Fruit fly (Drosophila melanogaster) whole organism, embryonic: ENCODE measurements around the gene Tsp74F.

Experiments used
- Atf3 ChIP-seq: fragments of 200-800 bp; sonication (Bioruptor generic); optimal IDR thresholded peaks from 3 replicates; lab custom pipeline; 2016; ENCODE audit warnings: missing biosample characterization, missing genetic modification characterization
- B-H2 ChIP-seq: fragments of 200-800 bp; sonication (Bioruptor generic); optimal IDR thresholded peaks from 2 replicates; lab custom pipeline; 2018; ENCODE audit warnings: missing biosample characterization, mild to moderate bottlenecking, missing genetic modification characterization
- Bteb2 ChIP-seq: fragments of 200-800 bp; sonication (Bioruptor generic); optimal IDR thresholded peaks from 2 replicates; lab custom pipeline; 2016; ENCODE audit warnings: missing biosample characterization, missing genetic modification characterization
- CG11085 ChIP-seq: fragments of 200-800 bp; sonication (Bioruptor generic); IDR thresholded peaks from 2 replicates; pipeline ENCODE4 v1.3.6; 2022; ENCODE audit warnings: missing biosample characterization, missing genetic modification characterization
- CG11093 ChIP-seq: fragments of 200-800 bp; sonication (Bioruptor generic); IDR thresholded peaks from 3 replicates; pipeline ENCODE4 v1.3.6; 2022; ENCODE audit warnings: missing biosample characterization, missing genetic modification characterization
- CG11456 ChIP-seq: fragments of 200-800 bp; sonication (Bioruptor generic); IDR thresholded peaks from 3 replicates; pipeline ENCODE4 v1.3.6; 2022; ENCODE audit warnings: missing biosample characterization, missing genetic modification characterization
- CG12071 ChIP-seq: fragments of 200-800 bp; sonication (Bioruptor generic); optimal IDR thresholded peaks from 3 replicates; lab custom pipeline; 2018; ENCODE audit warnings: missing biosample characterization, mild to moderate bottlenecking, missing genetic modification characterization
- CG13296 ChIP-seq: fragments of 200-800 bp; sonication (Bioruptor generic); optimal IDR thresholded peaks from 3 replicates; lab custom pipeline; 2018; ENCODE audit warnings: missing biosample characterization, mild to moderate bottlenecking, missing genetic modification characterization
- CG14441 ChIP-seq: fragments of 200-800 bp; sonication (Bioruptor generic); IDR thresholded peaks from 2 replicates; pipeline ENCODE4 v1.3.6; 2022; ENCODE audit warnings: missing biosample characterization, missing genetic modification characterization
- CG1529 ChIP-seq: fragments of 200-800 bp; sonication (Bioruptor generic); optimal IDR thresholded peaks from 3 replicates; lab custom pipeline; 2018; ENCODE audit warnings: missing biosample characterization, missing genetic modification characterization
- CG1647 ChIP-seq: fragments of 200-800 bp; sonication (Bioruptor generic); optimal IDR thresholded peaks from 3 replicates; lab custom pipeline; 2016; ENCODE audit warnings: missing biosample characterization, missing genetic modification characterization
- CG18011 ChIP-seq: fragments of 200-800 bp; sonication (Bioruptor generic); optimal IDR thresholded peaks from 2 replicates; lab custom pipeline; 2017; ENCODE audit warnings: missing biosample characterization, missing genetic modification characterization, mild to moderate bottlenecking, moderate library complexity, missing genotype
- CG18599 ChIP-seq: fragments of 200-800 bp; sonication (Bioruptor generic); optimal IDR thresholded peaks from 3 replicates; lab custom pipeline; 2017; ENCODE audit warnings: missing biosample characterization, missing genetic modification characterization, mild to moderate bottlenecking, moderate library complexity, missing genetic modification reagents
- CG18619 ChIP-seq: fragments of 200-800 bp; sonication (Bioruptor generic); optimal IDR thresholded peaks from 3 replicates; lab custom pipeline; 2017; ENCODE audit warnings: missing biosample characterization, mild to moderate bottlenecking, missing genetic modification characterization
- CG2678 ChIP-seq: fragments of 200-800 bp; sonication (Bioruptor generic); optimal IDR thresholded peaks from 3 replicates; lab custom pipeline; 2019; ENCODE audit warnings: missing biosample characterization, mild to moderate bottlenecking, missing genetic modification characterization, moderate library complexity
- CG31388 ChIP-seq: fragments of 200-800 bp; sonication (Bioruptor generic); optimal IDR thresholded peaks from 2 replicates; lab custom pipeline; 2016; ENCODE audit warnings: missing biosample characterization, missing genetic modification characterization
- CG32772 ChIP-seq: fragments of 200-800 bp; sonication (Bioruptor generic); IDR thresholded peaks from 2 replicates; pipeline ENCODE4 v1.3.6; 2022; ENCODE audit warnings: missing biosample characterization, missing genetic modification characterization
- CG3838 ChIP-seq: fragments of 200-800 bp; sonication (Bioruptor generic); optimal IDR thresholded peaks from 3 replicates; lab custom pipeline; 2016; ENCODE audit warnings: missing biosample characterization, missing genetic modification characterization
- CG4360 ChIP-seq: fragments of 200-800 bp; sonication (Bioruptor generic); IDR thresholded peaks from 2 replicates; pipeline ENCODE4 v1.3.6; 2022; ENCODE audit warnings: missing biosample characterization, missing genetic modification characterization
- CG4617 ChIP-seq: fragments of 200-800 bp; sonication (Bioruptor generic); optimal IDR thresholded peaks from 3 replicates; lab custom pipeline; 2016; ENCODE audit warnings: missing biosample characterization, missing genetic modification characterization, borderline replicate concordance
- CG4730 ChIP-seq: fragments of 200-800 bp; sonication (Bioruptor generic); IDR thresholded peaks from 2 replicates; pipeline ENCODE4 v1.3.6; 2022; ENCODE audit warnings: missing biosample characterization, missing genetic modification characterization
- CG6175 ChIP-seq: fragments of 200-800 bp; sonication (Bioruptor generic); IDR thresholded peaks from 3 replicates; pipeline ENCODE4 v1.3.6; 2022; ENCODE audit warnings: missing biosample characterization, missing genetic modification characterization
- CG7786 ChIP-seq: fragments of 200-800 bp; sonication (Bioruptor generic); optimal IDR thresholded peaks from 2 replicates; lab custom pipeline; 2016; ENCODE audit warnings: missing biosample characterization, missing genetic modification characterization
- Drgx ChIP-seq: fragments of 200-800 bp; sonication (Bioruptor generic); IDR thresholded peaks from 2 replicates; pipeline ENCODE4 v1.3.6; 2022; ENCODE audit warnings: missing biosample characterization, missing genetic modification characterization
- HLH54F ChIP-seq: fragments of 200-800 bp; sonication (Bioruptor generic); optimal IDR thresholded peaks from 3 replicates; lab custom pipeline; 2016; ENCODE audit warnings: missing biosample characterization, missing genetic modification characterization
- Hand ChIP-seq: fragments of 200-800 bp; sonication (Bioruptor generic); optimal IDR thresholded peaks from 2 replicates; lab custom pipeline; 2017; ENCODE audit warnings: mild to moderate bottlenecking, missing biosample characterization, missing genetic modification reagents, missing genetic modification characterization
- Kr ChIP-seq: fragments of 200-800 bp; sonication (Bioruptor generic); optimal IDR thresholded peaks from 2 replicates; lab custom pipeline; 2017; ENCODE audit warnings: missing biosample characterization, mild to moderate bottlenecking, missing genetic modification characterization
- Lhr ChIP-seq: fragments of 200-800 bp; sonication (Bioruptor generic); optimal IDR thresholded peaks from 3 replicates; lab custom pipeline; 2017; ENCODE audit warnings: mild to moderate bottlenecking, missing biosample characterization, missing genetic modification reagents, missing genetic modification characterization
- Lim3 ChIP-seq: fragments of 200-800 bp; sonication (Bioruptor generic); IDR thresholded peaks from 2 replicates; pipeline ENCODE4 v1.3.6; 2022; ENCODE audit warnings: missing biosample characterization, missing genetic modification characterization
- MBD-R2 ChIP-seq: fragments of 200-800 bp; sonication (Bioruptor generic); IDR thresholded peaks from 2 replicates; pipeline ENCODE4 v1.3.6; 2022; ENCODE audit warnings: missing biosample characterization, missing genetic modification characterization
- Myb ChIP-seq: fragments of 200-800 bp; sonication (Bioruptor generic); optimal IDR thresholded peaks from 2 replicates; lab custom pipeline; 2016; ENCODE audit warnings: missing biosample characterization, missing genetic modification characterization
- Sry-β ChIP-seq: fragments of 200-800 bp; sonication (Bioruptor generic); optimal IDR thresholded peaks from 2 replicates; lab custom pipeline; 2018; ENCODE audit warnings: missing biosample characterization, mild to moderate bottlenecking, missing genetic modification characterization, moderate library complexity
- Ssrp ChIP-seq: fragments of 200-800 bp; sonication (Bioruptor generic); optimal IDR thresholded peaks from 2 replicates; lab custom pipeline; 2018; ENCODE audit warnings: missing biosample characterization, mild to moderate bottlenecking, missing genetic modification characterization, moderate library complexity
- Trl ChIP-seq, 3 experiments: fragments of >200 bp in 2 of 3; fragments of 200-800 bp in 1 of 3; sonication (Bioruptor generic) in 1 of 3; optimal IDR thresholded peaks; 2 replicates in 1 of 3; 3 replicates in 2 of 3; lab custom pipeline; 2016 to 2017; ENCODE audit warnings: missing biosample characterization in 1 of 3, missing genetic modification characterization in 1 of 3
- Xrp1 ChIP-seq: fragments of 200-800 bp; sonication (Bioruptor generic); IDR thresholded peaks from 2 replicates; pipeline ENCODE4 v1.3.6; 2022; ENCODE audit warnings: missing biosample characterization, missing genetic modification characterization
- al ChIP-seq: fragments of 200-800 bp; sonication (Bioruptor generic); IDR thresholded peaks from 2 replicates; pipeline ENCODE4 v1.3.6; 2022; ENCODE audit warnings: missing biosample characterization, missing genetic modification characterization
- chm ChIP-seq: fragments of 200-800 bp; sonication (Bioruptor generic); IDR thresholded peaks from 2 replicates; pipeline ENCODE4 v1.3.6; 2022; ENCODE audit warnings: missing biosample characterization, missing genetic modification characterization
- crol ChIP-seq: fragments of 200-800 bp; sonication (Bioruptor generic); IDR thresholded peaks from 2 replicates; pipeline ENCODE4 v1.3.6; 2022; ENCODE audit warnings: missing biosample characterization, missing genetic modification characterization
- dysf ChIP-seq: fragments of 200-800 bp; sonication (Bioruptor generic); IDR thresholded peaks from 3 replicates; pipeline ENCODE4 v1.3.6; 2022; ENCODE audit warnings: missing biosample characterization, missing genetic modification characterization
- gcm2 ChIP-seq: fragments of 200-800 bp; sonication (Bioruptor generic); optimal IDR thresholded peaks from 2 replicates; lab custom pipeline; 2016; ENCODE audit warnings: missing biosample characterization, missing genetic modification characterization
- grn ChIP-seq: fragments of 200-800 bp; sonication (Bioruptor generic); optimal IDR thresholded peaks from 3 replicates; lab custom pipeline; 2017; ENCODE audit warnings: missing biosample characterization, missing genetic modification characterization
- h ChIP-seq: fragments of >200 bp; optimal IDR thresholded peaks from 2 replicates; lab custom pipeline; 2017
- lmd ChIP-seq: fragments of 200-800 bp; sonication (Bioruptor generic); IDR thresholded peaks from 2 replicates; pipeline ENCODE4 v1.3.6; 2022; ENCODE audit warnings: missing biosample characterization, missing genetic modification characterization
- nom ChIP-seq: fragments of 200-800 bp; sonication (Bioruptor generic); optimal IDR thresholded peaks from 2 replicates; lab custom pipeline; 2017; ENCODE audit warnings: missing biosample characterization, missing genetic modification characterization, mild to moderate bottlenecking, moderate library complexity, missing genetic modification reagents
- ssp ChIP-seq: fragments of 200-800 bp; sonication (Bioruptor generic); IDR thresholded peaks from 2 replicates; pipeline ENCODE4 v1.3.6; 2022; ENCODE audit warnings: missing biosample characterization, missing genetic modification characterization
- stc ChIP-seq: fragments of 200-800 bp; sonication (Bioruptor generic); IDR thresholded peaks from 2 replicates; pipeline ENCODE4 v1.3.6; 2022; ENCODE audit warnings: missing biosample characterization, missing genetic modification characterization
- wdn ChIP-seq: fragments of 200-800 bp; sonication (Bioruptor generic); IDR thresholded peaks from 2 replicates; pipeline ENCODE4 v1.3.6; 2022; ENCODE audit warnings: missing biosample characterization, missing genetic modification characterization
- yki ChIP-seq: fragments of >200 bp; optimal IDR thresholded peaks from 3 replicates; lab custom pipeline; 2018

Gene Tsp74F

DNA sequence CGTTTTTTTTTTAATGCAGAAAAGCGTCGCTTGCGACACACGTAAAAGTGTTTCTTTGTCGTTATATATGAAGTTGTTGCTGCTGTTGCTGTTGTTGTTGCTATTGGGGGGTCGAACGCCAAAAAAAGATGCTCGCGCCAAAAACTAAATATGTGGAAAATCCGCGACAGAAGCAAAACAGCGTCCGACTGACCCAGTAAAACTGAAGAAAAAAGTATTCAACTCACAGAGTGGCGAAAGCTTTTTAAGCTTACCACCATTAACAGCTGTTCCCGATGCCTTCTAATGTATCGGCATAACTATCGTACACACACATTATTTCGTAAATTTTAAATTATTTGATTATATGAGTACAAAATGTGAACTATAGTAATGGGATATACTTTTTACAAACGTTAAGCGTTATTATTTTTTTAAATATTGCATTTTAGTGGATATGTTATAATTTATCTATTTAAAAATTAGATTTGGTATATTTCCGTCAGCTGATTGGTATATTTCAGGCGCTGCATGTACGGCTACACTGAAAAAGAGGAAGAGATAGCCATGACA lies 12.0 kb upstream of the Tsp74F start, which contains the start of the genes Prestin and Wdr92 (continued):
- TF ChIP-seq CG3838 (no peak), CG13296 (GFP tag; lab: Kevin White, UChicago) (peak; percentile 66), Xrp1 (GFP tag; lab: Robert Waterston, UW) (no peak), HLH54F (no peak), CG11093 (no peak), stc (GFP tag; lab: Robert Waterston, UW) (peak; percentile 48; the same call in 1 of the 2 replicates), grn (no peak), CG32772 (GFP tag; lab: Robert Waterston, UW) (peak; percentile 24; the same call in 1 of the 2 replicates), wdn (GFP tag; lab: Robert Waterston, UW) (no peak), CG18011 (GFP tag; lab: Kevin White, UChicago) (no peak), Bteb2 (GFP tag; lab: Kevin White, UChicago) (no peak), Lhr (peak; percentile 44), ssp (GFP tag; lab: Robert Waterston, UW) (no peak), CG18619 (GFP tag; lab: Kevin White, UChicago) (peak; percentile 8), dysf (GFP tag; lab: Robert Waterston, UW) (no peak; the same call in 2 of the 3 replicates), CG6175 (GFP tag; lab: Robert Waterston, UW) (no peak), CG12071 (GFP tag; lab: Kevin White, UChicago) (peak; percentile 49), h (lab: Kevin White, UChicago) (no peak), B-H2 (GFP tag; lab: Kevin White, UChicago) (peak; percentile 51), gcm2 (GFP tag; lab: Kevin White, UChicago) (no peak), CG11456 (peak; percentile 69; the same call in 1 of the 3 replicates), CG11085 (GFP tag; lab: Robert Waterston, UW) (no peak), al (GFP tag; lab: Robert Waterston, UW) (no peak), Ssrp (tag; lab: Kevin White, UChicago) (no peak), lmd (GFP tag; lab: Robert Waterston, UW) (no peak), CG4360 (GFP tag; lab: Robert Waterston, UW) (peak; percentile 69), MBD-R2 (GFP tag; lab: Robert Waterston, UW) (peak; percentile 52), Trl (optimal IDR thresholded peaks at IDR 0.05; lab: Kevin White, UChicago) (no peak), Trl (GFP tag; optimal IDR thresholded peaks at IDR 0.05; lab: Kevin White, UChicago) (no peak), CG1529 (GFP tag; lab: Kevin White, UChicago) (no peak), Lim3 (no peak), CG2678 (peak; percentile 36), Myb (GFP tag; lab: Kevin White, UChicago) (peak; percentile 3), Atf3 (GFP tag; lab: Kevin White, UChicago) (no peak), Kr (GFP tag; lab: Kevin White, UChicago) (no peak), CG31388 (GFP tag; lab: Kevin White, UChicago) (no peak)

DNA sequence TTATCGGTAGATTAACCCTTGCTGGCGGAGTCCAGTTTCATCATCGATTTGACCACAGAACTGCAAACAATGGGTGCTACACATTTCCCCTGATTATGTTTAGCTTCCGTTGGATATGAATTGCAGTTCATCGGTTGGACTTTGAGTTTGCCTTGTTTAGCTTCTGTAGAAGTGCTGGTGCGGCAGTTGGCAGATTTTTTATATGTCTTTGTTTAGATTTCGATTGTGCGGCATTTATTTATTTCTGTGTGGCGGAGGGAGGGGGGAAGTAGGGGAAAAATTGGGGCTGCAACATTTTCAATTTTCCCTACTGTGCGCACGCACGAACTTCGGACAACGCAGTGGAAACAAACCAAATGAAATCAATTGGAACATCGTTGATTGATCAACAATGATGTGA lies 10.1 kb upstream of the Tsp74F start:
- TF ChIP-seq Hand (GFP tag; lab: Kevin White, UChicago), result no peak
- TF ChIP-seq Drgx (GFP tag; lab: Robert Waterston, UW), result peak; percentile 15; the same call in 1 of the 2 replicates
- peak; percentile 36; the same call in 1 of the 2 replicates for TF ChIP-seq crol (GFP tag; lab: Robert Waterston, UW)
- TF ChIP-seq nom, result peak; percentile 33
- no peak for TF ChIP-seq CG4617 (GFP tag; lab: Kevin White, UChicago)
- no peak for TF ChIP-seq CG1647 (GFP tag; lab: Kevin White, UChicago)
- TF ChIP-seq CG4730, result no peak
- TF ChIP-seq yki (lab: Kevin White, UChicago), result no peak
- no peak for TF ChIP-seq CG18599 (GFP tag; lab: Kevin White, UChicago)
- no peak for TF ChIP-seq chm (GFP tag; lab: Robert Waterston, UW)
- peak; percentile 38; the same call in 1 of the 2 replicates for TF ChIP-seq CG14441 (GFP tag; lab: Robert Waterston, UW)
- no peak for TF ChIP-seq CG7786 (GFP tag; lab: Kevin White, UChicago)
- no peak for TF ChIP-seq Sry-β (GFP tag; lab: Kevin White, UChicago)
